Worm (Caenorhabditis elegans) whole organism, young adult: Measurements from ENCODE around the gene srh-277.

ENCODE experiments used
- F10E7.11 ChIP-seq: sonication (generic microtip); optimal IDR thresholded peaks from 2 replicates; lab custom pipeline; 2017; ENCODE audit warnings: mild to moderate bottlenecking, missing genetic modification characterization, moderate library complexity, missing compliant biosample characterization
- F57A8.1 ChIP-seq: fragments of 200-800 bp; sonication (Bioruptor generic); optimal IDR thresholded peaks from 2 replicates; lab custom pipeline; 2018; ENCODE audit warnings: mild to moderate bottlenecking, missing genetic modification characterization, moderate library complexity, missing compliant biosample characterization
- ceh-27 ChIP-seq: fragments of 200-800 bp; sonication (Bioruptor generic); optimal IDR thresholded peaks from 2 replicates; lab custom pipeline; 2018; ENCODE audit warnings: mild to moderate bottlenecking, missing genetic modification characterization, moderate library complexity, missing compliant biosample characterization
- madf-3 ChIP-seq: fragments of 200-800 bp; sonication (Bioruptor generic); IDR thresholded peaks from 2 replicates; pipeline ENCODE4 v1.3.6; 2022; ENCODE audit warnings: missing genetic modification reagents, missing genetic modification characterization, missing compliant biosample characterization
- nhr-179 ChIP-seq: sonication (generic microtip); optimal IDR thresholded peaks from 2 replicates; lab custom pipeline; 2016; ENCODE audit warnings: mild to moderate bottlenecking, missing genetic modification characterization, missing compliant biosample characterization
- nhr-90 ChIP-seq: sonication (generic microtip); optimal IDR thresholded peaks from 2 replicates; lab custom pipeline; 2016; ENCODE audit warnings: missing genotype, mild to moderate bottlenecking, missing genetic modification characterization, missing compliant biosample characterization

ce11 chrV:16226581-16226980 lies 43.6 kb downstream of the srh-277 start, which contains the start of gene F11A5.13:
- TF ChIP-seq ceh-27 (GFP tag; lab: Kevin White, UChicago) (no peak), nhr-179 (tag; lab: Kevin White, UChicago) (no peak), nhr-90 (tag; lab: Kevin White, UChicago) (no peak), F57A8.1 (no peak), madf-3 (GFP tag; lab: Robert Waterston, UW) (no peak), F10E7.11 (no peak)
